Worm (Caenorhabditis elegans) whole organism, L4 larva: ENCODE measurements around the gene clec-186.

ENCODE experiments used
- F49E8.2 ChIP-seq: sonication (generic microtip); optimal IDR thresholded peaks from 2 replicates; lab custom pipeline; 2016; ENCODE audit warnings: missing compliant biosample characterization, mild to moderate bottlenecking, missing genetic modification characterization, borderline replicate concordance
- T26A8.4 ChIP-seq: fragments of 200-800 bp; sonication (Bioruptor generic); IDR thresholded peaks from 2 replicates; pipeline ENCODE4 v1.3.6; 2022; ENCODE audit warnings: missing genetic modification characterization, missing compliant biosample characterization
- Y5F2A.4 ChIP-seq: fragments of 200-800 bp; sonication (Bioruptor generic); optimal IDR thresholded peaks from 2 replicates; lab custom pipeline; 2018; ENCODE audit warnings: mild to moderate bottlenecking, missing genetic modification characterization, missing compliant biosample characterization
- ZK546.5 ChIP-seq, 2 experiments: sonication (generic microtip); optimal IDR thresholded peaks; 2 replicates each; lab custom pipeline; 2017; ENCODE audit warnings: missing biosample characterization in 2 of 2, missing genetic modification characterization in 2 of 2
- aly-2 ChIP-seq: sonication (generic microtip); optimal IDR thresholded peaks from 2 replicates; lab custom pipeline; 2018; ENCODE audit warnings: missing biosample characterization, missing genetic modification characterization
- arid-1 ChIP-seq: fragments of 200-800 bp; sonication (Bioruptor generic); conservative IDR thresholded peaks from 2 replicates; pipeline ENCODE4 v1.3.6; 2022; ENCODE audit warnings: missing genetic modification reagents, missing genetic modification characterization, missing compliant biosample characterization
- ces-1 ChIP-seq: fragments of 150-350 bp; sonication (generic microtip); optimal IDR thresholded peaks from 4 replicates; lab custom pipeline; 2014; ENCODE audit warnings: missing biosample characterization, missing genetic modification reagents, missing genetic modification characterization
- ctbp-1 ChIP-seq: fragments of 200-800 bp; sonication (Bioruptor generic); IDR thresholded peaks from 2 replicates; pipeline ENCODE4 v1.3.6; 2022; ENCODE audit warnings: missing genetic modification reagents, missing genetic modification characterization, missing compliant biosample characterization
- daf-16 ChIP-seq, 3 experiments: sonication (generic microtip); optimal IDR thresholded peaks; 2 replicates each; lab custom pipeline; 2016 to 2017; ENCODE audit warnings: missing genetic modification characterization in 3 of 3, missing genetic modification reagents in 3 of 3, mild to moderate bottlenecking in 2 of 3, missing compliant biosample characterization in 2 of 3, missing biosample characterization in 1 of 3, moderate library complexity in 1 of 3
- daf-19 ChIP-seq: fragments of 200-800 bp; sonication (Bioruptor generic); conservative IDR thresholded peaks from 2 replicates; pipeline ENCODE4 v1.3.6; 2022; ENCODE audit warnings: missing genetic modification characterization, missing compliant biosample characterization
- dmd-6 ChIP-seq: fragments of 200-800 bp; sonication (Bioruptor generic); IDR thresholded peaks from 2 replicates; pipeline ENCODE4 v1.3.6; 2022; ENCODE audit warnings: missing genetic modification reagents, missing genetic modification characterization, missing compliant biosample characterization
- dmd-9 ChIP-seq: fragments of 200-800 bp; sonication (Bioruptor generic); IDR thresholded peaks from 2 replicates; pipeline ENCODE4 v1.3.6; 2022; ENCODE audit warnings: missing genetic modification reagents, missing genetic modification characterization, missing compliant biosample characterization
- dpl-1 ChIP-seq: fragments of 150-350 bp; optimal IDR thresholded peaks from 2 replicates; lab custom pipeline; 2014; ENCODE audit warnings: missing biosample characterization, missing genetic modification reagents, missing genetic modification characterization
- duxl-1 ChIP-seq: sonication (generic microtip); optimal IDR thresholded peaks from 2 replicates; lab custom pipeline; 2016; ENCODE audit warnings: mild to moderate bottlenecking, missing genetic modification characterization, moderate library complexity, missing compliant biosample characterization; ENCODE audit not compliant: poor library complexity
- dve-1 ChIP-seq: sonication (generic microtip); optimal IDR thresholded peaks from 2 replicates; lab custom pipeline; 2017; ENCODE audit warnings: antibody characterized with exemption, mild to moderate bottlenecking, missing genetic modification characterization, missing compliant biosample characterization; ENCODE audit not compliant: insufficient read depth
- gei-8 ChIP-seq: fragments of 200-800 bp; sonication (Bioruptor generic); optimal IDR thresholded peaks from 2 replicates; lab custom pipeline; 2018; ENCODE audit warnings: mild to moderate bottlenecking, missing genetic modification characterization, missing compliant biosample characterization
- hlh-11 ChIP-seq: fragments of 200-800 bp; sonication (Bioruptor generic); optimal IDR thresholded peaks from 2 replicates; lab custom pipeline; 2018; ENCODE audit warnings: mild to moderate bottlenecking, missing genetic modification characterization, missing compliant biosample characterization
- hlh-30 ChIP-seq: sonication (generic microtip); optimal IDR thresholded peaks from 2 replicates; lab custom pipeline; 2017; ENCODE audit warnings: antibody characterized with exemption, mild to moderate bottlenecking, missing genetic modification characterization, missing compliant biosample characterization; ENCODE audit not compliant: insufficient read depth
- jun-1 ChIP-seq: fragments of 150-350 bp; optimal IDR thresholded peaks from 2 replicates; lab custom pipeline; 2014; ENCODE audit warnings: missing biosample characterization, missing genetic modification reagents, missing genetic modification characterization
- lin-13 ChIP-seq: fragments of 150-350 bp; optimal IDR thresholded peaks from 2 replicates; lab custom pipeline; 2014; ENCODE audit warnings: missing biosample characterization, missing genetic modification reagents, missing genetic modification characterization
- lir-3 ChIP-seq: sonication (generic microtip); optimal IDR thresholded peaks from 2 replicates; lab custom pipeline; 2016; ENCODE audit warnings: mild to moderate bottlenecking, missing genetic modification characterization, missing compliant biosample characterization
- madf-5 ChIP-seq, 2 experiments: fragments of 200-800 bp; sonication (Bioruptor generic); IDR thresholded peaks; 2 replicates each; pipeline ENCODE4 v1.3.6; 2022; ENCODE audit warnings: missing compliant biosample characterization in 2 of 2, missing genetic modification characterization in 2 of 2
- nhr-11 ChIP-seq: fragments of 150-350 bp; optimal IDR thresholded peaks from 2 replicates; lab custom pipeline; 2014; ENCODE audit warnings: missing biosample characterization, missing genetic modification characterization
- nhr-111 ChIP-seq: fragments of 200-800 bp; sonication (Bioruptor generic); optimal IDR thresholded peaks from 2 replicates; lab custom pipeline; 2018; ENCODE audit warnings: mild to moderate bottlenecking, missing genetic modification characterization, missing compliant biosample characterization
- nhr-25 ChIP-seq: sonication (generic microtip); optimal IDR thresholded peaks from 2 replicates; lab custom pipeline; 2017; ENCODE audit warnings: missing genetic modification characterization, mild to moderate bottlenecking, missing compliant biosample characterization, antibody characterized with exemption, moderate library complexity, borderline replicate concordance; ENCODE audit not compliant: insufficient read depth
- nhr-28 ChIP-seq: fragments of 150-350 bp; optimal IDR thresholded peaks from 2 replicates; lab custom pipeline; 2014; ENCODE audit warnings: missing biosample characterization, missing genetic modification characterization
- nhr-41 ChIP-seq: fragments of 200-800 bp; sonication (Bioruptor generic); IDR thresholded peaks from 2 replicates; pipeline ENCODE4 v1.3.6; 2022; ENCODE audit warnings: missing genetic modification reagents, missing genetic modification characterization, missing compliant biosample characterization
- nhr-77 ChIP-seq: fragments of 150-350 bp; optimal IDR thresholded peaks from 2 replicates; lab custom pipeline; 2014; ENCODE audit warnings: missing biosample characterization, missing genetic modification characterization
- pqm-1 ChIP-seq: sonication (generic microtip); optimal IDR thresholded peaks from 2 replicates; lab custom pipeline; 2017; ENCODE audit warnings: missing biosample characterization, missing genetic modification characterization
- rbr-2 ChIP-seq: sonication (generic microtip); optimal IDR thresholded peaks from 2 replicates; lab custom pipeline; 2016; ENCODE audit warnings: missing genotype, missing genetic modification characterization, missing compliant biosample characterization
- snpc-1.2 ChIP-seq: fragments of 200-800 bp; sonication (Bioruptor generic); IDR thresholded peaks from 2 replicates; pipeline ENCODE4 v1.3.6; 2022; ENCODE audit warnings: missing genetic modification reagents, missing genetic modification characterization, missing compliant biosample characterization
- tag-97 ChIP-seq: fragments of 200-800 bp; sonication (Bioruptor generic); IDR thresholded peaks from 2 replicates; pipeline ENCODE4 v1.3.6; 2022; ENCODE audit warnings: missing genetic modification characterization, missing compliant biosample characterization
- unc-130 ChIP-seq: sonication (generic microtip); optimal IDR thresholded peaks from 2 replicates; lab custom pipeline; 2016; ENCODE audit warnings: missing genetic modification reagents, missing genetic modification characterization, missing compliant biosample characterization
- unc-62 ChIP-seq, 3 experiments: fragments of 150-350 bp in 1 of 3; sonication (generic microtip); optimal IDR thresholded peaks in 2 of 3; peaks in 1 of 3; 1 replicate in 1 of 3; 2 replicates in 2 of 3; lab custom pipeline; 2014 to 2017; ENCODE audit warnings: missing biosample characterization in 3 of 3, missing genetic modification characterization in 3 of 3, missing genetic modification reagents in 3 of 3, missing genotype in 1 of 3
- zag-1 ChIP-seq: fragments of 150-350 bp; optimal IDR thresholded peaks from 2 replicates; lab custom pipeline; 2014; ENCODE audit warnings: missing biosample characterization, missing genetic modification characterization
- zfp-3 ChIP-seq: fragments of 200-800 bp; sonication (Bioruptor generic); conservative IDR thresholded peaks from 2 replicates; pipeline ENCODE4 v1.3.6; 2022; ENCODE audit warnings: missing genetic modification reagents, missing genetic modification characterization, missing compliant biosample characterization

clec-186 gene

DNA sequence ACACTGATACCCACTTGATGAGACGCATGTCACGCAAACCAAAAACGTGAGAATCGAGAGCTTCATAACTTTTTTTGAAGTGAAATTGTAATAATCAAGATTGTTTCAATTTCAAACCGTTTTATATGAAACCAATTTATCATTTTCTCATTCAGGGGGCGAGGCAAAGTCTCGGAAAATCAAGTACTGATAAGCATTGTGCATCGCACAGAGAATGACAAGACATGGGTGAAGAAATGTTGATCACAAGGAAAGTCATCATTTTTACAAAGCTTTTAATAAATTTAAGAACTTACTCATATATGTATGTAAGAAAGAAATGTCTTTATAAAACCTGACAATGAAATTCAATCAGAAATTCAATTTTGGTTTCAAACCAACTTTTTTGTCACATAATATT, 40.6 kb downstream of the clec-186 start, which contains the start of gene K08D8.3:
K08D8.3 (minus strand) TSS at position 131 of the 400 bp plus-strand sequence.
- TF ChIP-seq nhr-25 (tag; lab: Kevin White, UChicago) (no peak), duxl-1 (tag; lab: Kevin White, UChicago) (no peak), dve-1 (tag; lab: Kevin White, UChicago) (peak; percentile 50), ZK546.5 (tag; optimal IDR thresholded peaks at IDR 0.05; lab: Kevin White, UChicago) (no peak), nhr-77 (tag; lab: Kevin White, UChicago) (peak; percentile 36), arid-1 (no peak), snpc-1.2 (GFP tag; lab: Robert Waterston, UW) (no peak), ctbp-1 (GFP tag; lab: Robert Waterston, UW) (no peak), madf-5 (GFP tag; IDR thresholded peaks at IDR 0.05; lab: Robert Waterston, UW) (no peak), nhr-28 (peak; percentile 63), hlh-11 (tag; lab: Kevin White, UChicago) (peak; percentile 41), daf-19 (GFP tag; lab: Robert Waterston, UW) (no peak), zag-1 (tag; lab: Kevin White, UChicago) (no peak), aly-2 (tag; lab: Kevin White, UChicago) (no peak), unc-130 (GFP tag; lab: Kevin White, UChicago) (no peak), ces-1 (GFP tag; lab: Kevin White, UChicago) (no peak), T26A8.4 (GFP tag; lab: Robert Waterston, UW) (no peak), F49E8.2 (tag; lab: Kevin White, UChicago) (no peak), pqm-1 (peak; percentile 92), dmd-6 (GFP tag; lab: Robert Waterston, UW) (peak; percentile 82), nhr-111 (no peak), unc-62 (GFP tag; optimal IDR thresholded peaks at IDR 0.05 in 1 of 2; lab: Kevin White, UChicago) (no peak), unc-62 (tag; optimal IDR thresholded peaks at IDR 0.05; lab: Kevin White, UChicago) (no peak), gei-8 (GFP tag; lab: Kevin White, UChicago) (no peak), dmd-9 (no peak), nhr-11 (no peak), dpl-1 (GFP tag; lab: Kevin White, UChicago) (no peak), jun-1 (tag; lab: Kevin White, UChicago) (no peak), rbr-2 (tag; lab: Kevin White, UChicago) (no peak), zfp-3 (GFP tag; lab: Robert Waterston, UW) (no peak), tag-97 (GFP tag; lab: Robert Waterston, UW) (no peak), hlh-30 (tag; lab: Kevin White, UChicago) (peak; percentile 34), Y5F2A.4 (GFP tag; lab: Kevin White, UChicago) (no peak), nhr-41 (no peak), lir-3 (tag; lab: Kevin White, UChicago) (no peak), daf-16 (GFP tag; optimal IDR thresholded peaks at IDR 0.05; lab: Kevin White, UChicago) (no peak), daf-16 (tag; optimal IDR thresholded peaks at IDR 0.05; lab: Kevin White, UChicago) (peak; percentile 78)

DNA sequence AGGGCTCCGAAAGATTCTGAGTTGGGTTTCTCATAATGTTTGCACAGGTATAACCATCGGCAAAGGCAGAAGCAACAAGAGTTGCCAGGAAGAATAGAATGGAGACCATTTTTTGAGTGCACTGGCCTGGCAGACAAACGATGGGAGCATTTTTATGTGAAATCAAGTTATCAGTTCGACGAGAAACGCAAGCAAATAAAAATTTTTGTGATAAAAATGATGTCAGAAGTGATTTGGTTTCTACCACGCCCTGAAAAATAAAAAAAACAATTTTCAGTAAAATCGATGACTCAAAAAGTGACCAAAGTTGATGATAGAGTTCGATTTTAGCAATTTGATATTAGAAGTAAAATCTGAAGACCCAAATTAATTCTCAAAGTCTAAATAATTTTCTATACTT, 44.0 kb downstream of the clec-186 start, which contains the start of gene K08D8.4:
K08D8.4 (minus strand) TSS at position 128 of the 400 bp plus-strand sequence.
- TF ChIP-seq nhr-28 (peak; percentile 32), lin-13 (GFP tag; lab: Kevin White, UChicago) (no peak), dve-1 (tag; lab: Kevin White, UChicago) (peak; percentile 15), duxl-1 (tag; lab: Kevin White, UChicago) (no peak), ces-1 (GFP tag; lab: Kevin White, UChicago) (no peak), pqm-1 (peak; percentile 70), dmd-6 (GFP tag; lab: Robert Waterston, UW) (peak; percentile 78), hlh-11 (tag; lab: Kevin White, UChicago) (peak; percentile 22), daf-16 (GFP tag; optimal IDR thresholded peaks at IDR 0.05; lab: Kevin White, UChicago) (no peak), daf-16 (tag; optimal IDR thresholded peaks at IDR 0.05; lab: Kevin White, UChicago) (peak; percentile 16)
